Worm (Caenorhabditis elegans): Measurements from ENCODE around the gene rrf-3.

- TF ChIP-seq lir-3 (tag; optimal IDR thresholded peaks at IDR 0.05): no peak
- TF ChIP-seq ama-1 (optimal IDR thresholded peaks at IDR 0.05): no peak
- TF ChIP-seq Y48G9A.11 (GFP tag; IDR thresholded peaks at IDR 0.05): no peak
- no peak for TF ChIP-seq daf-19 (GFP tag; conservative IDR thresholded peaks at IDR 0.05)
- TF ChIP-seq aly-2 (tag; optimal IDR thresholded peaks at IDR 0.05): no peak
- no peak for TF ChIP-seq snpc-4 (tag; optimal IDR thresholded peaks at IDR 0.05)
- TF ChIP-seq lin-38 (GFP tag; IDR thresholded peaks at IDR 0.05): peak; percentile 54; the same call in 1 of the 2 replicates
- TF ChIP-seq F10B5.3 (tag; optimal IDR thresholded peaks at IDR 0.05): no peak
- no peak for TF ChIP-seq ZK546.5 (tag; optimal IDR thresholded peaks at IDR 0.05)
- TF ChIP-seq ztf-11 (tag; optimal IDR thresholded peaks at IDR 0.05): no peak
These were observed 25.3 kb downstream of the rrf-3 start for ce11 chrII:8187516-8187915.

Data from whole organism, L4 larva.